Worm (Caenorhabditis elegans) whole organism, L2 larva: ENCODE data around the gene ZK1248.11.
A peak's percentile ranks its signal among the peaks of the same experiment; 100 is the strongest.

Source experiments
- C34F6.9 ChIP-seq: fragments of 150-350 bp; optimal IDR thresholded peaks from 2 replicates; lab custom pipeline; 2014; ENCODE audit warnings: missing biosample characterization, missing genetic modification characterization
- F13H6.1 ChIP-seq: sonication (generic microtip); optimal IDR thresholded peaks from 2 replicates; lab custom pipeline; 2016; ENCODE audit warnings: missing genetic modification characterization, missing compliant biosample characterization
- R02D3.7 ChIP-seq: fragments of 150-350 bp; optimal IDR thresholded peaks from 2 replicates; lab custom pipeline; 2014; ENCODE audit warnings: missing biosample characterization, missing genetic modification characterization
- alr-1 ChIP-seq: fragments of 150-350 bp; optimal IDR thresholded peaks from 2 replicates; lab custom pipeline; 2014; ENCODE audit warnings: missing biosample characterization, missing genetic modification characterization
- aly-2 ChIP-seq: fragments of 150-350 bp; optimal IDR thresholded peaks from 2 replicates; lab custom pipeline; 2014; ENCODE audit warnings: missing biosample characterization, missing genetic modification characterization
- ama-1 ChIP-seq: fragments of 150-350 bp; optimal IDR thresholded peaks from 2 replicates; lab custom pipeline; 2018; ENCODE audit warnings: inconsistent platforms
- blmp-1 ChIP-seq: sonication (generic microtip); optimal IDR thresholded peaks from 2 replicates; lab custom pipeline; 2017; ENCODE audit warnings: missing genetic modification characterization, mild to moderate bottlenecking, missing compliant biosample characterization, antibody characterized with exemption, moderate library complexity; ENCODE audit not compliant: insufficient read depth
- ceh-16 ChIP-seq: fragments of 150-350 bp; optimal IDR thresholded peaks from 2 replicates; lab custom pipeline; 2014; ENCODE audit warnings: missing biosample characterization, missing genetic modification characterization
- ceh-82 ChIP-seq: fragments of 150-350 bp; optimal IDR thresholded peaks from 2 replicates; lab custom pipeline; 2014; ENCODE audit warnings: missing biosample characterization, missing genetic modification characterization
- crh-2 ChIP-seq: sonication (generic microtip); optimal IDR thresholded peaks from 2 replicates; lab custom pipeline; 2017; ENCODE audit warnings: missing biosample characterization, missing genetic modification characterization
- dmd-4 ChIP-seq: sonication (generic microtip); optimal IDR thresholded peaks from 2 replicates; lab custom pipeline; 2017; ENCODE audit warnings: missing biosample characterization, missing genetic modification characterization
- egl-27 ChIP-seq: sonication (generic microtip); optimal IDR thresholded peaks from 3 replicates; lab custom pipeline; 2017; ENCODE audit warnings: missing biosample characterization, missing genetic modification reagents, missing genetic modification characterization
- elt-1 ChIP-seq: fragments of 150-350 bp; optimal IDR thresholded peaks from 2 replicates; lab custom pipeline; 2014; ENCODE audit warnings: missing biosample characterization, missing genetic modification characterization
- elt-3 ChIP-seq: sonication (generic microtip); optimal IDR thresholded peaks from 2 replicates; lab custom pipeline; 2017; ENCODE audit warnings: missing biosample characterization, missing genetic modification characterization
- fos-1 ChIP-seq: fragments of 150-350 bp; optimal IDR thresholded peaks from 2 replicates; lab custom pipeline; 2014; ENCODE audit warnings: missing biosample characterization, missing genetic modification characterization
- gmeb-1 ChIP-seq: fragments of 150-350 bp; optimal IDR thresholded peaks from 2 replicates; lab custom pipeline; 2014; ENCODE audit warnings: missing biosample characterization, missing genetic modification characterization
- lin-11 ChIP-seq: fragments of 150-350 bp; sonication (generic microtip); optimal IDR thresholded peaks from 2 replicates; lab custom pipeline; 2014; ENCODE audit warnings: missing biosample characterization, missing genetic modification characterization, inconsistent platforms, mixed read lengths
- lin-13 ChIP-seq: fragments of 150-350 bp; optimal IDR thresholded peaks from 2 replicates; lab custom pipeline; 2014; ENCODE audit warnings: missing biosample characterization, missing genetic modification reagents, missing genetic modification characterization
- lin-39 ChIP-seq: fragments of 150-350 bp; optimal IDR thresholded peaks from 2 replicates; lab custom pipeline; 2014; ENCODE audit warnings: missing biosample characterization, missing genetic modification reagents, missing genetic modification characterization
- lsy-2 ChIP-seq, 2 experiments: fragments of 150-350 bp in 1 of 2; sonication (generic microtip) in 1 of 2; optimal IDR thresholded peaks; 2 replicates each; lab custom pipeline; 2014 to 2017; ENCODE audit warnings: missing biosample characterization in 2 of 2, missing genetic modification characterization in 2 of 2
- mab-5 ChIP-seq: fragments of 150-350 bp; optimal IDR thresholded peaks from 2 replicates; lab custom pipeline; 2014; ENCODE audit warnings: missing biosample characterization, missing genetic modification characterization
- mdl-1 ChIP-seq, 2 experiments: fragments of 150-350 bp in 1 of 2; sonication (generic microtip) in 1 of 2; optimal IDR thresholded peaks; 2 replicates each; lab custom pipeline; 2017; ENCODE audit warnings: missing biosample characterization in 2 of 2, missing genetic modification characterization in 2 of 2
- nhr-10 ChIP-seq: sonication (generic microtip); optimal IDR thresholded peaks from 2 replicates; lab custom pipeline; 2017; ENCODE audit warnings: missing biosample characterization, missing genetic modification characterization
- nhr-11 ChIP-seq: fragments of 150-350 bp; optimal IDR thresholded peaks from 2 replicates; lab custom pipeline; 2014; ENCODE audit warnings: missing biosample characterization, missing genetic modification characterization
- nhr-12 ChIP-seq: fragments of 150-350 bp; optimal IDR thresholded peaks from 2 replicates; lab custom pipeline; 2014; ENCODE audit warnings: missing biosample characterization, missing genetic modification characterization
- nhr-129 ChIP-seq: fragments of 150-350 bp; optimal IDR thresholded peaks from 2 replicates; lab custom pipeline; 2014; ENCODE audit warnings: missing biosample characterization, missing genetic modification characterization
- nhr-23 ChIP-seq: fragments of 150-350 bp; optimal IDR thresholded peaks from 2 replicates; lab custom pipeline; 2014; ENCODE audit warnings: missing biosample characterization, missing genetic modification reagents, missing genetic modification characterization
- nhr-237 ChIP-seq: fragments of 150-350 bp; optimal IDR thresholded peaks from 2 replicates; lab custom pipeline; 2014; ENCODE audit warnings: missing biosample characterization, missing genetic modification characterization
- nhr-25 ChIP-seq: fragments of 150-350 bp; sonication (generic microtip); optimal IDR thresholded peaks from 3 replicates; lab custom pipeline; 2014; ENCODE audit warnings: missing biosample characterization, missing genetic modification characterization
- nhr-77 ChIP-seq: fragments of 150-350 bp; optimal IDR thresholded peaks from 2 replicates; lab custom pipeline; 2014; ENCODE audit warnings: missing biosample characterization, missing genetic modification characterization
- sem-4 ChIP-seq: fragments of 150-350 bp; optimal IDR thresholded peaks from 2 replicates; lab custom pipeline; 2014; ENCODE audit warnings: missing biosample characterization, missing genetic modification reagents, missing genetic modification characterization
- skn-1 ChIP-seq: sonication (generic microtip); optimal IDR thresholded peaks from 2 replicates; lab custom pipeline; 2017; ENCODE audit warnings: missing biosample characterization, missing genetic modification characterization
- sma-3 ChIP-seq: sonication (generic microtip); optimal IDR thresholded peaks from 2 replicates; lab custom pipeline; 2016; ENCODE audit warnings: missing genetic modification reagents, missing genetic modification characterization, missing compliant biosample characterization
- sma-9 ChIP-seq, 2 experiments: fragments of 150-350 bp in 1 of 2; sonication (generic microtip) in 1 of 2; optimal IDR thresholded peaks; 2 replicates each; lab custom pipeline; 2014 to 2016; ENCODE audit warnings: missing genetic modification characterization in 2 of 2, mild to moderate bottlenecking in 1 of 2, missing biosample characterization in 1 of 2, missing compliant biosample characterization in 1 of 2, missing genetic modification reagents in 1 of 2, moderate library complexity in 1 of 2
- snpc-4 ChIP-seq: fragments of 150-350 bp; optimal IDR thresholded peaks from 2 replicates; lab custom pipeline; 2014; ENCODE audit warnings: missing biosample characterization, missing genetic modification characterization
- unc-39 ChIP-seq: fragments of 150-350 bp; optimal IDR thresholded peaks from 2 replicates; lab custom pipeline; 2014; ENCODE audit warnings: missing biosample characterization, missing genetic modification characterization
- unc-55 ChIP-seq: fragments of 150-350 bp; sonication (generic microtip); optimal IDR thresholded peaks from 3 replicates; lab custom pipeline; 2014; ENCODE audit warnings: missing biosample characterization, missing genetic modification reagents, missing genetic modification characterization
- unc-62 ChIP-seq: fragments of 150-350 bp; optimal IDR thresholded peaks from 2 replicates; lab custom pipeline; 2014; ENCODE audit warnings: missing biosample characterization, missing genetic modification reagents, missing genetic modification characterization
- zag-1 ChIP-seq: fragments of 150-350 bp; optimal IDR thresholded peaks from 2 replicates; lab custom pipeline; 2014; ENCODE audit warnings: missing biosample characterization, missing genetic modification characterization
- ztf-1 ChIP-seq: fragments of 200-800 bp; sonication (Bioruptor generic); conservative IDR thresholded peaks from 2 replicates; pipeline ENCODE4 v1.3.6; 2022; ENCODE audit warnings: missing genetic modification characterization, missing compliant biosample characterization
- ztf-11 ChIP-seq: sonication (generic microtip); optimal IDR thresholded peaks from 2 replicates; lab custom pipeline; 2017; ENCODE audit warnings: missing biosample characterization, missing genetic modification characterization
- ztf-4 ChIP-seq: fragments of 150-350 bp; optimal IDR thresholded peaks from 2 replicates; lab custom pipeline; 2014; ENCODE audit warnings: missing biosample characterization, missing genetic modification characterization

Gene ZK1248.11

DNA sequence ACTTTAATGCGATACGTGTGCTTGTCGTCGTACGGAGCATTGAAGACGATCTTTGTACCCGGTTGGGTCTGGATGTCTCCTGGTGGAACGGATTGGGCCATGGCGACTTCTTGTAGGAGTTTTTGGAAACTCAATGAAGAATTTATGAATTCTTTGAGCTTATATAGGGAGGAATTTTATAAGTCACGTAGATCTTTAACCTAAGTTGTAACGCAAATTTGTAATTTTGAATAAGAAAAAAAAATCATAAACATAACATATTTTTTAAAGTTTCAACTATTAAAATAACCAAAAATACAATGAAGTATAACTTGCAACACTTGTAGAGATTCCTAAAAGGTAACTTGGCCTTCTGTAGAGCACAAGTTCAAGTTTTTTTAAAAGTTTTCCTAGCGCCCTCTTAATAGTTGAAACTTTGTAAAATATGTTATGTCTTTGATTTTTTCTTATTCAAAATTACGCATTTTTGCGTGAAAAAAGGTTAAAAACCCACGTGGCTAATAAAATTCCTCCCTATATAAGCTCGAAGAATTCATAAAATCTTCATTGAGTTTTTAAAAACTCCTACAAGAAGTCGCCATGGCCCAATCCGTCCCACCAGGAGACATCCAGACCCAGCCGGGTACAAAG is 30.9 kb downstream of the ZK1248.11 start, which contains the start of the genes msp-63 and msp-142:
TSS of gene msp-63 (minus strand) at position 101 of the 630 bp plus-strand sequence.
TSS of gene msp-142 (plus strand) at position 580 of the 630 bp plus-strand sequence.
- TF ChIP-seq unc-39 (tag; lab: Kevin White, UChicago) (no peak), nhr-10 (tag; lab: Kevin White, UChicago) (no peak), nhr-12 (tag; lab: Kevin White, UChicago) (no peak), egl-27 (tag; lab: Kevin White, UChicago) (no peak), lin-39 (tag; lab: Kevin White, UChicago) (no peak), ceh-82 (tag; lab: Kevin White, UChicago) (no peak), C34F6.9 (no peak), sma-3 (GFP tag; lab: Kevin White, UChicago) (no peak), nhr-23 (tag; lab: Kevin White, UChicago) (no peak), ama-1 (lab: Kevin White, UChicago) (no peak)
- TF ChIP-seq, all 48 proteins: peak for 0

- TF ChIP-seq dmd-4 (tag; lab: Kevin White, UChicago) (no peak), ceh-16 (tag; lab: Kevin White, UChicago) (no peak), lin-13 (GFP tag; lab: Kevin White, UChicago) (no peak), sem-4 (tag; lab: Kevin White, UChicago) (no peak), ztf-1 (no peak), elt-1 (no peak), mab-5 (no peak), nhr-77 (tag; lab: Kevin White, UChicago) (no peak), R02D3.7 (tag; lab: Kevin White, UChicago) (no peak), nhr-129 (tag; lab: Kevin White, UChicago) (no peak), sma-9 (GFP tag; optimal IDR thresholded peaks at IDR 0.05; lab: Kevin White, UChicago) (no peak), sma-9 (tag; optimal IDR thresholded peaks at IDR 0.05; lab: Kevin White, UChicago) (no peak), nhr-237 (no peak)
These were observed 34.2 kb downstream of the ZK1248.11 start, which contains the start of gene acdh-8 for ce11 chrII:5794195-5794594. TSS of gene acdh-8 (plus strand) at chrII:5794495.

ce11 chrII:5792490-5792889 is 35.9 kb downstream of the ZK1248.11 start, which contains the start of gene K05F1.14:
TSS of gene K05F1.14 (minus strand) at chrII:5792590.
- no peak for TF ChIP-seq lin-13 (GFP tag; lab: Kevin White, UChicago)
- TF ChIP-seq blmp-1 (tag; lab: Kevin White, UChicago) = no peak
- TF ChIP-seq, all 48 proteins: peak for 0

DNA sequence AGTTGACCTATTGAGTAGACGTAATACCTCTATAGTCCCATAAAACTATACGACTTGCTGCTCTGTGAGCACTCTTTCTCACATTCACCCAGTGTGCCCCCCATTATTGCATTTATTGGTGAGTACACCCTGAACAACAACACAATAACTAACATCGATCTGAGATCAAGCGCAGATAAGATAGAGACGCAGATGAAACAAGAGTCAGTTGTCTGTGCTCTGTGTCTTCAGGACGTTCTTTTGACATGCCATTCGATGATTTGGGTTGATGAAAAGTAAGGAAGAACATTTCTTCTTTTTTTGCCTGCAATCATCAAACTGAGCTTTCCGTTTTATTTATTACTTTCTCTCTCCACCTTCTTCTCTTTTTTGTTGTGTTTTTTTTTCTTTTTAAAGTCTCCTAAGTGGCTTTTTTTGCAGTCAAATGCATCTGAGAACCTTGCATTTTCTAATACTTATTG is 38.0 kb downstream of the ZK1248.11 start, which contains the start of gene lect-2:
TSS of gene lect-2 (plus strand) at position 411 of the 461 bp plus-strand sequence.
- TF ChIP-seq sma-9 (GFP tag; optimal IDR thresholded peaks at IDR 0.05; lab: Kevin White, UChicago) = peak; percentile 65
- TF ChIP-seq sma-9 (tag; optimal IDR thresholded peaks at IDR 0.05; lab: Kevin White, UChicago) = no peak
- TF ChIP-seq ztf-4 (tag; lab: Kevin White, UChicago) = no peak
- TF ChIP-seq F13H6.1 (tag; lab: Kevin White, UChicago) = peak; percentile 22
- TF ChIP-seq unc-39 (tag; lab: Kevin White, UChicago) = no peak
- no peak for TF ChIP-seq R02D3.7 (tag; lab: Kevin White, UChicago)
- no peak for TF ChIP-seq sem-4 (tag; lab: Kevin White, UChicago)
- no peak for TF ChIP-seq egl-27 (tag; lab: Kevin White, UChicago)
- TF ChIP-seq mab-5 = no peak
- no peak for TF ChIP-seq lin-11
- TF ChIP-seq snpc-4 (tag; lab: Kevin White, UChicago) = no peak
- TF ChIP-seq ceh-82 (tag; lab: Kevin White, UChicago) = no peak
- TF ChIP-seq nhr-11 (tag; lab: Kevin White, UChicago) = no peak
- peak in 1 of 2 experiments; percentile 28 for TF ChIP-seq lsy-2 (tag; optimal IDR thresholded peaks at IDR 0.05; lab: Kevin White, UChicago)
- TF ChIP-seq C34F6.9 = peak; percentile 11
- no peak for TF ChIP-seq nhr-10 (tag; lab: Kevin White, UChicago)
- TF ChIP-seq zag-1 (tag; lab: Kevin White, UChicago) = no peak
- TF ChIP-seq mdl-1 (tag; optimal IDR thresholded peaks at IDR 0.05; lab: Kevin White, UChicago) = no peak
- no peak for TF ChIP-seq ztf-11
- no peak for TF ChIP-seq fos-1 (tag; lab: Kevin White, UChicago)
- TF ChIP-seq sma-3 (GFP tag; lab: Kevin White, UChicago) = no peak
- no peak for TF ChIP-seq alr-1 (tag; lab: Kevin White, UChicago)
- TF ChIP-seq elt-3 (tag; lab: Kevin White, UChicago) = no peak
- no peak for TF ChIP-seq nhr-25 (tag; lab: Kevin White, UChicago)
- no peak for TF ChIP-seq blmp-1 (tag; lab: Kevin White, UChicago)
- no peak for TF ChIP-seq dmd-4 (tag; lab: Kevin White, UChicago)
- no peak for TF ChIP-seq nhr-23 (tag; lab: Kevin White, UChicago)
- TF ChIP-seq ztf-1 = no peak
- no peak for TF ChIP-seq nhr-12 (tag; lab: Kevin White, UChicago)
- TF ChIP-seq unc-62 (GFP tag; lab: Kevin White, UChicago) = no peak
- TF ChIP-seq nhr-129 (tag; lab: Kevin White, UChicago) = peak; percentile 40
- no peak for TF ChIP-seq lin-39 (tag; lab: Kevin White, UChicago)
- TF ChIP-seq aly-2 (tag; lab: Kevin White, UChicago) = no peak
- TF ChIP-seq elt-1 = peak; percentile 39
- TF ChIP-seq gmeb-1 (tag; lab: Kevin White, UChicago) = no peak
- TF ChIP-seq nhr-77 (tag; lab: Kevin White, UChicago) = no peak
- no peak for TF ChIP-seq crh-2 (tag; lab: Kevin White, UChicago)
- no peak for TF ChIP-seq unc-55 (GFP tag; lab: Kevin White, UChicago)
- TF ChIP-seq skn-1 = no peak
- TF ChIP-seq ama-1 (lab: Kevin White, UChicago) = no peak
